Worm (Caenorhabditis elegans): ENCODE measurements around the gene C18A3.10.

DNA sequence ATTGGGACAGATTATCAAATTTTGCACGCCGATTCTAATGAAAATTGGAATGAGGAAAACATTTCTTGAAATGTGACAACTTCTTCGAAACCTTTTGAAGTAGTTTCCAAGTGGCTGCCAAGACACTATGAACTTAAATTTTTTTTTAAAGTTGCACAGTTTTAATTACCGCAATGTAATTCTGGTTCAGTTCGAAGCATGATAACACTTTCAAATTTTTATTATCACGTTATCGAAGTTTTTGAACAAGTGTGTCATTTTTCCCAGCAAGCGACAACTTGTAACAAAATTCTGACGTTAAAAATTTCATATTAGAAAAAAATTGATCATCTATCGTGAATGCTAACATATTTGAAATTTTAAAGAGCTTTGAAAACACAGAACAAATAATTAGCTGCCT is 27.1 kb upstream of the C18A3.10 start:
- TF ChIP-seq nhr-12 (tag; optimal IDR thresholded peaks at IDR 0.05), result no peak
- TF ChIP-seq snpc-4 (tag; optimal IDR thresholded peaks at IDR 0.05), result no peak
- no peak for TF ChIP-seq ama-1 (optimal IDR thresholded peaks at IDR 0.05)
- no peak for TF ChIP-seq elt-3 (tag; optimal IDR thresholded peaks at IDR 0.05)
- TF ChIP-seq pha-4 (tag; optimal IDR thresholded peaks at IDR 0.05), result no peak
- no peak for TF ChIP-seq ztf-11 (tag; optimal IDR thresholded peaks at IDR 0.05)
- TF ChIP-seq nfya-1 (tag; optimal IDR thresholded peaks at IDR 0.05; ENCODE audit: insufficient read depth), result no peak
- TF ChIP-seq daf-12 (tag; optimal IDR thresholded peaks at IDR 0.05), result no peak
- no peak for TF ChIP-seq nhr-77 (tag; optimal IDR thresholded peaks at IDR 0.05)
- no peak for TF ChIP-seq fos-1 (tag; optimal IDR thresholded peaks at IDR 0.05)
- TF ChIP-seq unc-62 (GFP tag; optimal IDR thresholded peaks at IDR 0.05), result no peak
- no peak for TF ChIP-seq aly-2 (tag; optimal IDR thresholded peaks at IDR 0.05)
- no peak for TF ChIP-seq ceh-82 (tag; optimal IDR thresholded peaks at IDR 0.05)
- TF ChIP-seq nhr-23 (tag; optimal IDR thresholded peaks at IDR 0.05), result no peak
